Fruit fly (Drosophila melanogaster) whole organism, pupa: Measurements from ENCODE around the gene CG11089.

ENCODE experiments used
- CG10348 ChIP-seq: fragments of 200-800 bp; sonication (Bioruptor generic); IDR thresholded peaks from 2 replicates; pipeline ENCODE4 v1.3.6; 2022; ENCODE audit warnings: missing biosample characterization, missing genetic modification characterization
- CG12605 ChIP-seq: fragments of 200-800 bp; sonication (Bioruptor generic); IDR thresholded peaks from 2 replicates; pipeline ENCODE4 v1.3.6; 2022; ENCODE audit warnings: missing biosample characterization, missing genetic modification characterization
- CG14655 ChIP-seq: fragments of 200-800 bp; sonication (Bioruptor generic); optimal IDR thresholded peaks from 3 replicates; lab custom pipeline; 2017; ENCODE audit warnings: mild to moderate bottlenecking, missing biosample characterization, missing genetic modification reagents, missing genetic modification characterization
- CG15710 ChIP-seq: fragments of 200-800 bp; sonication (Bioruptor generic); optimal IDR thresholded peaks from 2 replicates; lab custom pipeline; 2018; ENCODE audit warnings: missing biosample characterization, mild to moderate bottlenecking, missing genetic modification characterization, moderate library complexity
- CG32121 ChIP-seq: fragments of 200-800 bp; sonication (Bioruptor generic); IDR thresholded peaks from 2 replicates; pipeline ENCODE4 v1.3.6; 2022; ENCODE audit warnings: missing biosample characterization, missing genetic modification characterization
- CG34367 ChIP-seq: fragments of 200-800 bp; sonication (Bioruptor generic); optimal IDR thresholded peaks from 2 replicates; lab custom pipeline; 2018; ENCODE audit warnings: missing biosample characterization, mild to moderate bottlenecking, missing genetic modification characterization
- CG8159 ChIP-seq: fragments of 200-800 bp; sonication (Bioruptor generic); optimal IDR thresholded peaks from 3 replicates; lab custom pipeline; 2018; ENCODE audit warnings: missing biosample characterization, mild to moderate bottlenecking, missing genetic modification characterization, moderate library complexity
- D1 ChIP-seq: fragments of 200-800 bp; sonication (Bioruptor generic); optimal IDR thresholded peaks from 2 replicates; lab custom pipeline; 2018; ENCODE audit warnings: missing biosample characterization, mild to moderate bottlenecking, missing genetic modification characterization, moderate library complexity
- EcR ChIP-seq: fragments of 200-800 bp; sonication (Bioruptor generic); optimal IDR thresholded peaks from 3 replicates; lab custom pipeline; 2019; ENCODE audit warnings: missing biosample characterization, missing genetic modification characterization, mild to moderate bottlenecking, moderate library complexity, missing genetic modification reagents
- Ets98B ChIP-seq: fragments of 200-800 bp; sonication (Bioruptor generic); IDR thresholded peaks from 2 replicates; pipeline ENCODE4 v1.3.6; 2022; ENCODE audit warnings: missing biosample characterization, missing genetic modification characterization
- Pif1A ChIP-seq: fragments of 200-800 bp; sonication (Bioruptor generic); optimal IDR thresholded peaks from 3 replicates; lab custom pipeline; 2016; ENCODE audit warnings: missing biosample characterization, missing genetic modification characterization
- fd96Ca ChIP-seq: fragments of 200-800 bp; sonication (Bioruptor generic); IDR thresholded peaks from 3 replicates; pipeline ENCODE4 v1.3.6; 2022; ENCODE audit warnings: missing biosample characterization, missing genetic modification characterization
- gl ChIP-seq: fragments of 200-800 bp; sonication (Bioruptor generic); optimal IDR thresholded peaks from 2 replicates; lab custom pipeline; 2018; ENCODE audit warnings: missing biosample characterization, mild to moderate bottlenecking, missing genetic modification characterization

- no peak for TF ChIP-seq CG8159 (tag; lab: Kevin White, UChicago)
- no peak for TF ChIP-seq Pif1A (GFP tag; lab: Kevin White, UChicago)
- TF ChIP-seq Ets98B (GFP tag; lab: Robert Waterston, UW) = no peak
- TF ChIP-seq EcR (GFP tag; lab: Kevin White, UChicago) = no peak
- no peak for TF ChIP-seq CG14655
- no peak for TF ChIP-seq CG12605 (GFP tag; lab: Robert Waterston, UW)
- no peak for TF ChIP-seq CG10348 (GFP tag; lab: Robert Waterston, UW)
- no peak for TF ChIP-seq CG15710 (tag; lab: Kevin White, UChicago)
- TF ChIP-seq gl (tag; lab: Kevin White, UChicago) = no peak
- TF ChIP-seq fd96Ca (GFP tag; lab: Robert Waterston, UW) = no peak
- TF ChIP-seq CG32121 (GFP tag; lab: Robert Waterston, UW) = no peak
- no peak for TF ChIP-seq CG34367
- no peak for TF ChIP-seq D1 (tag; lab: Kevin White, UChicago)
These were observed 11.6 kb downstream of the CG11089 start for dm6 chr3R:24888418-24888817.
